Worm (Caenorhabditis elegans) whole organism, young adult: Measurements from ENCODE around the gene ZK813.6.

Experiments used
- B0019.2 ChIP-seq: fragments of 200-800 bp; sonication (Bioruptor generic); conservative IDR thresholded peaks from 2 replicates; pipeline ENCODE4 v1.3.6; 2022; ENCODE audit warnings: missing genetic modification reagents, missing genetic modification characterization, missing compliant biosample characterization
- B0336.3 ChIP-seq: fragments of 200-800 bp; sonication (Bioruptor generic); IDR thresholded peaks from 2 replicates; pipeline ENCODE4 v1.3.6; 2022; ENCODE audit warnings: missing genetic modification characterization, missing compliant biosample characterization
- D2030.7 ChIP-seq: fragments of 200-800 bp; sonication (Bioruptor generic); IDR thresholded peaks from 2 replicates; pipeline ENCODE4 v1.3.6; 2022; ENCODE audit warnings: missing genetic modification reagents, missing genetic modification characterization, missing compliant biosample characterization
- F37B4.10 ChIP-seq: fragments of 200-800 bp; sonication (Bioruptor generic); IDR thresholded peaks from 2 replicates; pipeline ENCODE4 v1.3.6; 2022; ENCODE audit warnings: missing genetic modification characterization, missing compliant biosample characterization
- F49E8.2 ChIP-seq: sonication (generic microtip); optimal IDR thresholded peaks from 3 replicates; lab custom pipeline; 2017; ENCODE audit warnings: missing genetic modification characterization, mild to moderate bottlenecking, missing compliant biosample characterization, antibody characterized with exemption, moderate library complexity; ENCODE audit not compliant: insufficient read depth
- F52B5.7 ChIP-seq: sonication (generic microtip); optimal IDR thresholded peaks from 2 replicates; lab custom pipeline; 2016; ENCODE audit warnings: mild to moderate bottlenecking, missing genetic modification characterization, missing compliant biosample characterization
- F57C9.4 ChIP-seq: sonication (generic microtip); optimal IDR thresholded peaks from 2 replicates; lab custom pipeline; 2017; ENCODE audit warnings: mild to moderate bottlenecking, missing genetic modification characterization, missing compliant biosample characterization
- T26A5.8 ChIP-seq: sonication (generic microtip); optimal IDR thresholded peaks from 2 replicates; lab custom pipeline; 2016; ENCODE audit warnings: missing genetic modification characterization, missing compliant biosample characterization
- Y79H2A.3 ChIP-seq: fragments of 200-800 bp; sonication (Bioruptor generic); conservative IDR thresholded peaks from 2 replicates; pipeline ENCODE4 v1.3.6; 2022; ENCODE audit warnings: missing genetic modification reagents, missing genetic modification characterization, missing compliant biosample characterization
- ama-1 ChIP-seq, 3 experiments: fragments of 150-350 bp in 1 of 3; sonication (generic microtip) in 2 of 3; optimal IDR thresholded peaks; 2 replicates each; lab custom pipeline; 2014 to 2018; ENCODE audit warnings: missing biosample characterization in 2 of 3, missing genetic modification characterization in 2 of 3, missing genetic modification reagents in 2 of 3
- aptf-3 ChIP-seq: fragments of 200-800 bp; sonication (Bioruptor generic); IDR thresholded peaks from 2 replicates; pipeline ENCODE4 v1.3.6; 2022; ENCODE audit warnings: missing genetic modification characterization, missing compliant biosample characterization
- attf-5 ChIP-seq: fragments of 200-800 bp; sonication (Bioruptor generic); optimal IDR thresholded peaks from 2 replicates; lab custom pipeline; 2018; ENCODE audit warnings: mild to moderate bottlenecking, missing genetic modification characterization, missing compliant biosample characterization
- bed-1 ChIP-seq: fragments of 200-800 bp; sonication (Bioruptor generic); IDR thresholded peaks from 2 replicates; pipeline ENCODE4 v1.3.6; 2022; ENCODE audit warnings: missing genetic modification reagents, missing genetic modification characterization, missing compliant biosample characterization
- cebp-1 ChIP-seq, 2 experiments: fragments of 200-800 bp in 1 of 2; sonication (Bioruptor generic) in 1 of 2; sonication (generic microtip) in 1 of 2; IDR thresholded peaks in 1 of 2; optimal IDR thresholded peaks in 1 of 2; 2 replicates each; pipeline versions ENCODE4 v1.3.6 to Lab custom; 2017 to 2022; ENCODE audit warnings: missing compliant biosample characterization in 2 of 2, missing genetic modification characterization in 2 of 2, mild to moderate bottlenecking in 1 of 2, missing genetic modification reagents in 1 of 2, moderate library complexity in 1 of 2
- dox-1 ChIP-seq: fragments of 200-800 bp; sonication (Bioruptor generic); IDR thresholded peaks from 2 replicates; pipeline ENCODE4 v1.3.6; 2022; ENCODE audit warnings: missing genetic modification reagents, missing genetic modification characterization, missing compliant biosample characterization
- egl-44 ChIP-seq: fragments of 200-800 bp; sonication (Bioruptor generic); IDR thresholded peaks from 2 replicates; pipeline ENCODE4 v1.3.6; 2022; ENCODE audit warnings: missing genetic modification reagents, missing genetic modification characterization, missing compliant biosample characterization
- ekl-4 ChIP-seq: fragments of 200-800 bp; sonication (Bioruptor generic); IDR thresholded peaks from 2 replicates; pipeline ENCODE4 v1.3.6; 2022; ENCODE audit warnings: missing genetic modification reagents, missing genetic modification characterization, missing compliant biosample characterization
- fkh-3 ChIP-seq: sonication (generic microtip); optimal IDR thresholded peaks from 2 replicates; lab custom pipeline; 2016; ENCODE audit warnings: mild to moderate bottlenecking, missing genetic modification characterization, missing compliant biosample characterization
- hmg-20 ChIP-seq: fragments of 200-800 bp; sonication (Bioruptor generic); IDR thresholded peaks from 2 replicates; pipeline ENCODE4 v1.3.6; 2022; ENCODE audit warnings: missing genetic modification reagents, missing genetic modification characterization, missing compliant biosample characterization
- lin-26 ChIP-seq: fragments of 200-800 bp; sonication (Bioruptor generic); IDR thresholded peaks from 2 replicates; pipeline ENCODE4 v1.3.6; 2022; ENCODE audit warnings: missing genetic modification reagents, missing genetic modification characterization, missing compliant biosample characterization
- lin-35 ChIP-seq, 3 experiments: fragments of 150-350 bp in 2 of 3; sonication (generic microtip) in 1 of 3; optimal IDR thresholded peaks; 2 replicates each; lab custom pipeline; 2014 to 2018; ENCODE audit warnings: missing biosample characterization in 3 of 3, missing genetic modification characterization in 3 of 3, missing genetic modification reagents in 3 of 3
- madf-8 ChIP-seq: fragments of 200-800 bp; sonication (Bioruptor generic); conservative IDR thresholded peaks from 2 replicates; pipeline ENCODE4 v1.3.6; 2022; ENCODE audit warnings: missing genetic modification reagents, missing genetic modification characterization, missing compliant biosample characterization
- nfya-1 ChIP-seq: sonication (generic microtip); optimal IDR thresholded peaks from 2 replicates; lab custom pipeline; 2017; ENCODE audit warnings: antibody characterized with exemption, missing compliant biosample characterization, missing genetic modification characterization, borderline replicate concordance; ENCODE audit not compliant: insufficient read depth
- nhr-80 ChIP-seq: sonication (generic microtip); optimal IDR thresholded peaks from 2 replicates; lab custom pipeline; 2016; ENCODE audit warnings: missing genetic modification characterization, missing compliant biosample characterization
- repo-1 ChIP-seq: sonication (generic microtip); optimal IDR thresholded peaks from 2 replicates; lab custom pipeline; 2017; ENCODE audit warnings: mild to moderate bottlenecking, missing genetic modification characterization, missing compliant biosample characterization
- sea-2 ChIP-seq: fragments of 200-800 bp; sonication (Bioruptor generic); IDR thresholded peaks from 2 replicates; pipeline ENCODE4 v1.3.6; 2022; ENCODE audit warnings: missing genetic modification characterization, missing compliant biosample characterization
- snpc-1.3 ChIP-seq: sonication (generic microtip); optimal IDR thresholded peaks from 2 replicates; lab custom pipeline; 2017; ENCODE audit warnings: missing genetic modification characterization, mild to moderate bottlenecking, missing compliant biosample characterization, antibody characterized with exemption, moderate library complexity, missing genotype, missing genetic modification reagents; ENCODE audit not compliant: insufficient read depth
- tlf-1 ChIP-seq: fragments of 200-800 bp; sonication (Bioruptor generic); optimal IDR thresholded peaks from 2 replicates; lab custom pipeline; 2018; ENCODE audit warnings: mild to moderate bottlenecking, missing genetic modification characterization, missing compliant biosample characterization
- ztf-3 ChIP-seq: fragments of 200-800 bp; sonication (Bioruptor generic); optimal IDR thresholded peaks from 2 replicates; lab custom pipeline; 2018; ENCODE audit warnings: mild to moderate bottlenecking, missing genetic modification characterization, missing compliant biosample characterization
- ztf-6 ChIP-seq: fragments of 200-800 bp; sonication (Bioruptor generic); IDR thresholded peaks from 2 replicates; pipeline ENCODE4 v1.3.6; 2022; ENCODE audit warnings: missing genetic modification reagents, missing genetic modification characterization, missing compliant biosample characterization

Gene ZK813.6

DNA sequence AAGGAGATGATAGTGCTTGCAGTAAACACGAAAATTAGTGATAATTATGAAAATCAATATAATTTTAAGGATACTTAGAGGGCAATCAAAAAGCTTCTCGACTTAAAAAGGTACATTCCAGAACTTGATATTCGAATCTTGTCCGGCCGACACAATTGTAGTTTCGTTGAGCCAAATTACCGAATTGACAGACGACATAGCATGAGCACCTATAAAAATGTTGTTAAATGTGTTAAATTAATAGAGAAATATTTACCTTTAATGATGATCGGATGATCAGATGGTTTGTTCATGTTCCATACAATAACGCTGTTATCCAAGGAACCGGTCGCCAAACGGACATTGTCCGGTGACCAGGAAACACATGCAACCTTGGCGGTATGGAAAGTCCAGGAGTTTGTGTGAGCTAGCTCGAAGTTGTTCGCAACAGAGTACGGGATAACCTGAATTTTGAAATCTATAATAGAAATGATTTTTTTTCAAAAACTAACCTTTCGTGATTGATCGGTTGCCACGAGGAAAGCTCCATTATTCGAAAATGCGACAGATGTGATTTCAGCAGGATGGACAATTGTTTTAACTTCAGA is 15.8 kb upstream of the ZK813.6 start (continued):
- TF ChIP-seq snpc-1.3 (tag; lab: Kevin White, UChicago) = no peak
- TF ChIP-seq ama-1 (optimal IDR thresholded peaks at IDR 0.05; lab: Kevin White, UChicago) = no peak
- TF ChIP-seq ama-1 (GFP tag; optimal IDR thresholded peaks at IDR 0.05; lab: Kevin White, UChicago) = no peak
- no peak for TF ChIP-seq nfya-1 (tag; lab: Kevin White, UChicago)
- no peak for TF ChIP-seq fkh-3 (tag; lab: Kevin White, UChicago)

DNA sequence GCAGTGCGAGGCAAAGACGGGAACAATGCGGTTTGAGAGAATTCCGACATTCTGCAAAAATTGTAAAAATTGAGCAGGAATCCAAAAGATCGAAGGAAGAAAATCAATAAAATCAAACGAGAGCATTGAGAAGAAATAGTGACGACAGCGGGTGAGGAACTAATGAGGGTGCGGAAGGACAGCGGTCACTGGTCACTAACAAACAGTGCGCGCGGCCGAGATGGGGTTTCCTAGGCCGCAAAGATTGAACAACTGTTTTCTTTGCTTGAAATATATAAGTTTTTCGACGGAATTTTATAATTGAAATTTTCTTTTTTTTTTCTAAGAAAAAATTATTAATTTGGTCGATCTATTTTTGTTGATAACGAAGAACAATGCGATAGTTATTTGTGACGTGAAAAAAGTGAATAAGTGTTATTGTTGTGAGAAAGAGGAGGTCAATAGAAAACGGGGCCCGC is 13.0 kb upstream of the ZK813.6 start, which contains the start of gene unc-78:
TSS of gene unc-78 (minus strand) at position 51 of the 458 bp plus-strand sequence.
- TF ChIP-seq ama-1 (optimal IDR thresholded peaks at IDR 0.05; lab: Kevin White, UChicago) (no peak), ama-1 (GFP tag; optimal IDR thresholded peaks at IDR 0.05; lab: Kevin White, UChicago) (no peak), nhr-80 (tag; lab: Kevin White, UChicago) (peak; percentile 12)

DNA sequence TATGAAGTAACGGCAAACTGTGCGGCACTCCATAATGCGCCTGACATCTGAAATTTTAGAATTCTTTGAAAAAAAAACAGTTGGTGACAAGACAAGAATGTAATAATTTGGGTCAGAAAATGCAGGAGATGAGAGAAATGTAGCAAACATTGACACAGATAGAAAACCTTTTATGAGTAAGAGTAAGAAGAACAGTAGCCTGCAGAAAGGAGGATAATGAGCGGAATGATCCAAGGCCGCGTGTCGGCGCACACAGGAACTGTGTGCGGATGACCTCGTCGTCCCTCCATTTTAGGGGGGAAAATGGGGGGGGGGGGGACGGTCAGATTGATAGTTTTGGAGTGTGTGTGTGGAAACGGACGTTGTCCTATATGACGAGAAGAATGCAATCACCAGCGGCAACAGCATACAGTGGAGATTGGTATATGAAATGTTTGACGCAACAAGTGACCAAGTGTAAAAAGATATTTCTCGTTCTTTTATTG is 9.9 kb upstream of the ZK813.6 start, which contains the start of gene dhs-27:
TSS of gene dhs-27 (minus strand) at position 51 of the 485 bp plus-strand sequence.
- TF ChIP-seq nhr-80 (tag; lab: Kevin White, UChicago) = no peak
- TF ChIP-seq madf-8 (GFP tag; lab: Robert Waterston, UW) = no peak
- no peak for TF ChIP-seq F49E8.2 (tag; lab: Kevin White, UChicago)
- TF ChIP-seq sea-2 (GFP tag; lab: Robert Waterston, UW) = no peak
- TF ChIP-seq B0336.3 (GFP tag; lab: Robert Waterston, UW) = no peak
- TF ChIP-seq ztf-3 (GFP tag; lab: Kevin White, UChicago) = no peak
- TF ChIP-seq ztf-6 (GFP tag; lab: Robert Waterston, UW) = no peak
- TF ChIP-seq lin-35 (GFP tag; optimal IDR thresholded peaks at IDR 0.05; lab: Kevin White, UChicago) = no peak
- no peak for TF ChIP-seq ekl-4 (GFP tag; lab: Robert Waterston, UW)
- no peak for TF ChIP-seq B0019.2 (GFP tag; lab: Robert Waterston, UW)
- no peak for TF ChIP-seq dox-1 (GFP tag; lab: Robert Waterston, UW)
- no peak for TF ChIP-seq egl-44
- TF ChIP-seq F37B4.10 (GFP tag; lab: Robert Waterston, UW) = no peak
- no peak for TF ChIP-seq tlf-1
- no peak for TF ChIP-seq hmg-20 (GFP tag; lab: Robert Waterston, UW)
- TF ChIP-seq repo-1 = no peak
- no peak for TF ChIP-seq aptf-3
- no peak for TF ChIP-seq F57C9.4
- TF ChIP-seq T26A5.8 (tag; lab: Kevin White, UChicago) = no peak
- no peak for TF ChIP-seq lin-26 (GFP tag; lab: Robert Waterston, UW)

DNA sequence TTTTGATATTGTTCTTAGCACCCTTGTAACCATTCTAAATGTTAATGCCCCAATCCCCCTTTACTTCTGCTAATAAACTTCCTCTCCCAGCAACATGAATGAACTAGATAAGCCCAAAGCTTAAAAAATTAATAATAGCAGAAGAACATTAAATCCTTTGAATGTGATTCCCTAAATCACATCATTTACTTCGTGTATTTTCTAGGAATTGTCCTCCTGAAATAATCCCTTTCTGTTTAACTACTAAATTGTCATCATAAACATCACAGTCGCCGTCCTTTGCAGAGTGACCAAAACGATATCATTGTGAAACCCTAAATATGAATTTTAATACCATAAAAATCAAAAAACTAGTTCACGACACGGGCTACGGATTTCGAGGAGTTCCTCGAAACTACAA is 8.6 kb upstream of the ZK813.6 start:
- TF ChIP-seq cebp-1 (GFP tag; IDR thresholded peaks at IDR 0.05; lab: Robert Waterston, UW) (no peak), cebp-1 (tag; optimal IDR thresholded peaks at IDR 0.05; lab: Kevin White, UChicago) (no peak), bed-1 (GFP tag; lab: Robert Waterston, UW) (no peak), D2030.7 (GFP tag; lab: Robert Waterston, UW) (no peak), F37B4.10 (GFP tag; lab: Robert Waterston, UW) (no peak), ama-1 (optimal IDR thresholded peaks at IDR 0.05; lab: Kevin White, UChicago) (no peak), ama-1 (GFP tag; optimal IDR thresholded peaks at IDR 0.05; lab: Kevin White, UChicago) (no peak)

DNA sequence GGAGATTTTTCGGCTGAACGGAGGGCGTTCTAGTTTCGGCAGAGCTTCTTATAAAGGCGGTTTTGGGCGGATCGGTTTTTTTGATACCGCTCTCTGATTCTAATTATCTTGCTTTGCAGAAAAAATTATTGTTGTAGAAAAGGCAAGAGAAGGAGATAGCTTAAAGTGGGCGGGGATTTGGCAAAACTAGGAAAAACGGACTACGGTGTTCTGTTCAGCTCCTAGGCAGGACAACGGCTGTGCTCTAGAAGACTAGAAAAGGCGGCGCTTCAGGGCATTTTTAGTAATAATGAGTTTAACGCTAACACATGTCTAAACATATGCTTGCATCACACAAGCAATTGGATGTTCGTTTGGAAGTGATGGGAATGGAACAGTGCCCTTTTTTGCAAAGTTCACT is 5.5 kb upstream of the ZK813.6 start, which contains the start of gene C04F6.7:
TSS of gene C04F6.7 (minus strand) at position 101 of the 400 bp plus-strand sequence.
- TF ChIP-seq F52B5.7 (tag; lab: Kevin White, UChicago) = no peak
- no peak for TF ChIP-seq Y79H2A.3 (GFP tag; lab: Robert Waterston, UW)
- no peak for TF ChIP-seq T26A5.8 (tag; lab: Kevin White, UChicago)
- TF ChIP-seq attf-5 (GFP tag; lab: Kevin White, UChicago) = no peak
- TF ChIP-seq D2030.7 (GFP tag; lab: Robert Waterston, UW) = no peak
